Worm (Caenorhabditis elegans) whole organism, L2 larva: ENCODE measurements around the gene gcy-11.

Experiments
- R02D3.7 ChIP-seq: fragments of 150-350 bp; optimal IDR thresholded peaks from 2 replicates; lab custom pipeline; 2014; ENCODE audit warnings: missing biosample characterization, missing genetic modification characterization
- blmp-1 ChIP-seq: sonication (generic microtip); optimal IDR thresholded peaks from 2 replicates; lab custom pipeline; 2017; ENCODE audit warnings: missing genetic modification characterization, mild to moderate bottlenecking, missing compliant biosample characterization, antibody characterized with exemption, moderate library complexity; ENCODE audit not compliant: insufficient read depth
- lin-13 ChIP-seq: fragments of 150-350 bp; optimal IDR thresholded peaks from 2 replicates; lab custom pipeline; 2014; ENCODE audit warnings: missing biosample characterization, missing genetic modification reagents, missing genetic modification characterization
- lsy-2 ChIP-seq, 2 experiments: fragments of 150-350 bp in 1 of 2; sonication (generic microtip) in 1 of 2; optimal IDR thresholded peaks; 2 replicates each; lab custom pipeline; 2014 to 2017; ENCODE audit warnings: missing biosample characterization in 2 of 2, missing genetic modification characterization in 2 of 2
- nhr-237 ChIP-seq: fragments of 150-350 bp; optimal IDR thresholded peaks from 2 replicates; lab custom pipeline; 2014; ENCODE audit warnings: missing biosample characterization, missing genetic modification characterization
- peb-1 ChIP-seq: fragments of 150-350 bp; optimal IDR thresholded peaks from 2 replicates; lab custom pipeline; 2014; ENCODE audit warnings: missing biosample characterization, missing genetic modification characterization
- unc-39 ChIP-seq: fragments of 150-350 bp; optimal IDR thresholded peaks from 2 replicates; lab custom pipeline; 2014; ENCODE audit warnings: missing biosample characterization, missing genetic modification characterization
- zag-1 ChIP-seq: fragments of 150-350 bp; optimal IDR thresholded peaks from 2 replicates; lab custom pipeline; 2014; ENCODE audit warnings: missing biosample characterization, missing genetic modification characterization

- TF ChIP-seq R02D3.7 (tag; lab: Kevin White, UChicago) (no peak), lsy-2 (tag; optimal IDR thresholded peaks at IDR 0.05; lab: Kevin White, UChicago) (no peak), blmp-1 (no peak), peb-1 (no peak), unc-39 (tag; lab: Kevin White, UChicago) (no peak), lin-13 (GFP tag; lab: Kevin White, UChicago) (no peak), zag-1 (tag; lab: Kevin White, UChicago) (no peak), nhr-237 (no peak)
These were observed 37.8 kb upstream of the gcy-11 start, which contains the start of gene C08A9.3 for ce11 chrX:17093199-17093598.
